Fruit fly (Drosophila melanogaster) whole organism, embryonic: ENCODE measurements around the gene Non3.

Experiments
- CG10209 ChIP-seq: fragments of 200-800 bp; sonication (Bioruptor generic); optimal IDR thresholded peaks from 3 replicates; lab custom pipeline; 2017; ENCODE audit warnings: missing biosample characterization, mild to moderate bottlenecking, missing genetic modification characterization, missing genetic modification reagents
- CG11247 ChIP-seq: fragments of 200-800 bp; sonication (Bioruptor generic); IDR thresholded peaks from 2 replicates; pipeline ENCODE4 v1.3.6; 2022; ENCODE audit warnings: missing biosample characterization, missing genetic modification characterization
- CG12104 ChIP-seq: fragments of 200-800 bp; sonication (Bioruptor generic); optimal IDR thresholded peaks from 3 replicates; lab custom pipeline; 2016; ENCODE audit warnings: missing biosample characterization, missing genetic modification characterization
- CG13424 ChIP-seq: fragments of 200-800 bp; sonication (Bioruptor generic); optimal IDR thresholded peaks from 2 replicates; lab custom pipeline; 2019; ENCODE audit warnings: missing biosample characterization, mild to moderate bottlenecking, missing genetic modification characterization, moderate library complexity
- CG13624 ChIP-seq: fragments of 200-800 bp; sonication (Bioruptor generic); optimal IDR thresholded peaks from 2 replicates; lab custom pipeline; 2016; ENCODE audit warnings: missing biosample characterization, missing genetic modification characterization
- CG1529 ChIP-seq: fragments of 200-800 bp; sonication (Bioruptor generic); optimal IDR thresholded peaks from 3 replicates; lab custom pipeline; 2018; ENCODE audit warnings: missing biosample characterization, missing genetic modification characterization
- CG18476 ChIP-seq: fragments of 200-800 bp; sonication (Bioruptor generic); optimal IDR thresholded peaks from 2 replicates; lab custom pipeline; 2016; ENCODE audit warnings: missing biosample characterization, mild to moderate bottlenecking, missing genetic modification characterization
- CG18764 ChIP-seq: fragments of 200-800 bp; sonication (Bioruptor generic); optimal IDR thresholded peaks from 3 replicates; lab custom pipeline; 2016; ENCODE audit warnings: missing biosample characterization, missing genetic modification characterization
- CG30431 ChIP-seq: fragments of 200-800 bp; sonication (Bioruptor generic); optimal IDR thresholded peaks from 2 replicates; lab custom pipeline; 2017; ENCODE audit warnings: missing biosample characterization, missing genetic modification characterization
- CG32767 ChIP-seq: fragments of 200-800 bp; sonication (Bioruptor generic); IDR thresholded peaks from 2 replicates; pipeline ENCODE4 v1.3.6; 2022; ENCODE audit warnings: missing biosample characterization, missing genetic modification characterization
- CG34376 ChIP-seq: fragments of 200-800 bp; sonication (Bioruptor generic); optimal IDR thresholded peaks from 2 replicates; lab custom pipeline; 2018; ENCODE audit warnings: missing biosample characterization, mild to moderate bottlenecking, missing genetic modification characterization
- CG3726 ChIP-seq: fragments of 200-800 bp; sonication (Bioruptor generic); IDR thresholded peaks from 3 replicates; pipeline ENCODE4, ENCODE4 v1.3.6; 2022; ENCODE audit warnings: missing biosample characterization, missing genetic modification characterization
- CG4730 ChIP-seq: fragments of 200-800 bp; sonication (Bioruptor generic); IDR thresholded peaks from 2 replicates; pipeline ENCODE4 v1.3.6; 2022; ENCODE audit warnings: missing biosample characterization, missing genetic modification characterization
- CG7786 ChIP-seq: fragments of 200-800 bp; sonication (Bioruptor generic); optimal IDR thresholded peaks from 2 replicates; lab custom pipeline; 2016; ENCODE audit warnings: missing biosample characterization, missing genetic modification characterization
- CG9215 ChIP-seq: fragments of 200-800 bp; sonication (Bioruptor generic); IDR thresholded peaks from 2 replicates; pipeline ENCODE4 v1.3.6; 2022; ENCODE audit warnings: missing biosample characterization, missing genetic modification characterization
- CG9817 ChIP-seq: fragments of 200-800 bp; sonication (Bioruptor generic); optimal IDR thresholded peaks from 2 replicates; lab custom pipeline; 2018; ENCODE audit warnings: missing biosample characterization, mild to moderate bottlenecking, missing genetic modification characterization, moderate library complexity
- Chrac-16 ChIP-seq: fragments of 200-800 bp; sonication (Bioruptor generic); optimal IDR thresholded peaks from 3 replicates; lab custom pipeline; 2016; ENCODE audit warnings: missing biosample characterization, missing genetic modification characterization
- Doc2 ChIP-seq: fragments of 200-800 bp; sonication (Bioruptor generic); IDR thresholded peaks from 2 replicates; pipeline ENCODE4 v1.3.6; 2022; ENCODE audit warnings: missing biosample characterization, missing genetic modification characterization
- Drgx ChIP-seq: fragments of 200-800 bp; sonication (Bioruptor generic); IDR thresholded peaks from 2 replicates; pipeline ENCODE4 v1.3.6; 2022; ENCODE audit warnings: missing biosample characterization, missing genetic modification characterization
- E2f1 ChIP-seq: fragments of 200-800 bp; sonication (Bioruptor generic); IDR thresholded peaks from 2 replicates; pipeline ENCODE4 v1.3.6; 2022; ENCODE audit warnings: missing biosample characterization, missing genetic modification characterization
- Gug ChIP-seq: fragments of 200-800 bp; sonication (Bioruptor generic); IDR thresholded peaks from 4 replicates; pipeline ENCODE4 v1.3.6; 2022; ENCODE audit warnings: missing biosample characterization, missing genetic modification characterization
- Hmx ChIP-seq: fragments of 200-800 bp; sonication (Bioruptor generic); optimal IDR thresholded peaks from 2 replicates; lab custom pipeline; 2016; ENCODE audit warnings: missing biosample characterization, missing genetic modification characterization
- MTF-1 ChIP-seq: fragments of 200-800 bp; sonication (Bioruptor generic); optimal IDR thresholded peaks from 2 replicates; lab custom pipeline; 2018; ENCODE audit warnings: missing biosample characterization, mild to moderate bottlenecking, missing genetic modification characterization, borderline replicate concordance
- Meics ChIP-seq: fragments of 200-800 bp; sonication (Bioruptor generic); optimal IDR thresholded peaks from 2 replicates; lab custom pipeline; 2017; ENCODE audit warnings: missing biosample characterization, mild to moderate bottlenecking, missing genetic modification characterization
- Myb ChIP-seq: fragments of 200-800 bp; sonication (Bioruptor generic); optimal IDR thresholded peaks from 2 replicates; lab custom pipeline; 2016; ENCODE audit warnings: missing biosample characterization, missing genetic modification characterization
- Oaz ChIP-seq: fragments of 200-800 bp; sonication (Bioruptor generic); IDR thresholded peaks from 2 replicates; pipeline ENCODE4 v1.3.6; 2022; ENCODE audit warnings: missing biosample characterization, missing genetic modification characterization
- Oli ChIP-seq: fragments of 200-800 bp; sonication (Bioruptor generic); optimal IDR thresholded peaks from 2 replicates; lab custom pipeline; 2018; ENCODE audit warnings: missing biosample characterization, mild to moderate bottlenecking, missing genetic modification characterization, moderate library complexity
- Side ChIP-seq: fragments of 200-800 bp; sonication (Bioruptor generic); optimal IDR thresholded peaks from 2 replicates; lab custom pipeline; 2016; ENCODE audit warnings: missing biosample characterization, missing genetic modification characterization
- Xbp1 ChIP-seq: fragments of 200-800 bp; sonication (Bioruptor generic); optimal IDR thresholded peaks from 3 replicates; lab custom pipeline; 2016; ENCODE audit warnings: missing biosample characterization, mild to moderate bottlenecking, missing genetic modification characterization
- abd-A ChIP-seq: fragments of 200-800 bp; sonication (Bioruptor generic); optimal IDR thresholded peaks from 3 replicates; lab custom pipeline; 2019; ENCODE audit warnings: missing biosample characterization, mild to moderate bottlenecking, missing genetic modification characterization, moderate library complexity
- bowl ChIP-seq: fragments of 200-800 bp; sonication (Bioruptor generic); IDR thresholded peaks from 2 replicates; pipeline ENCODE4 v1.3.6; 2022; ENCODE audit warnings: missing biosample characterization, missing genetic modification characterization
- dan ChIP-seq: fragments of 200-800 bp; sonication (Bioruptor generic); IDR thresholded peaks from 2 replicates; pipeline ENCODE4 v1.3.6; 2022; ENCODE audit warnings: missing biosample characterization, missing genetic modification characterization
- dmrt99B ChIP-seq: fragments of 200-800 bp; sonication (Bioruptor generic); optimal IDR thresholded peaks from 2 replicates; lab custom pipeline; 2018; ENCODE audit warnings: missing biosample characterization, mild to moderate bottlenecking, missing genetic modification characterization, moderate library complexity
- dpn ChIP-seq, 2 experiments: fragments of 200-800 bp; sonication (Bioruptor generic); optimal IDR thresholded peaks; 3 replicates each; lab custom pipeline; 2016; ENCODE audit warnings: missing biosample characterization in 2 of 2, missing genetic modification characterization in 2 of 2
- gce ChIP-seq: fragments of 200-800 bp; sonication (Bioruptor generic); IDR thresholded peaks from 3 replicates; pipeline ENCODE4 v1.3.6; 2022; ENCODE audit warnings: missing biosample characterization, missing genetic modification characterization
- nerfin-2 ChIP-seq: fragments of 200-800 bp; sonication (Bioruptor generic); IDR thresholded peaks from 2 replicates; pipeline ENCODE4 v1.3.6; 2022; ENCODE audit warnings: missing biosample characterization, missing genetic modification characterization; ENCODE audit not compliant: partially characterized antibody
- onecut ChIP-seq: fragments of 200-800 bp; sonication (Bioruptor generic); IDR thresholded peaks from 2 replicates; pipeline ENCODE4 v1.3.6; 2022; ENCODE audit warnings: missing biosample characterization, missing genetic modification characterization
- org-1 ChIP-seq: fragments of 200-800 bp; sonication (Bioruptor generic); optimal IDR thresholded peaks from 2 replicates; lab custom pipeline; 2017; ENCODE audit warnings: missing biosample characterization, missing genetic modification characterization
- prd ChIP-seq, 3 experiments: fragments of >200 bp in 2 of 3; fragments of 200-800 bp in 1 of 3; sonication (Bioruptor generic) in 1 of 3; optimal IDR thresholded peaks in 2 of 3; IDR thresholded peaks in 1 of 3; 2 replicates in 2 of 3; 3 replicates in 1 of 3; pipeline versions ENCODE4 v1.3.6 to Lab custom; 2017 to 2022; ENCODE audit warnings: missing biosample characterization in 1 of 3, missing genetic modification characterization in 1 of 3
- pros ChIP-seq: fragments of 200-800 bp; sonication (Bioruptor generic); optimal IDR thresholded peaks from 3 replicates; lab custom pipeline; 2019; ENCODE audit warnings: missing biosample characterization, mild to moderate bottlenecking, missing genetic modification characterization, moderate library complexity
- pzg ChIP-seq: fragments of 200-800 bp; sonication (Bioruptor generic); optimal IDR thresholded peaks from 3 replicates; lab custom pipeline; 2018; ENCODE audit warnings: missing biosample characterization, mild to moderate bottlenecking, missing genetic modification characterization, moderate library complexity
- sens ChIP-seq: fragments of 200-800 bp; sonication (Bioruptor generic); peaks from one replicate; lab custom pipeline; 2016; ENCODE audit warnings: missing biosample characterization, missing genetic modification characterization
- seq ChIP-seq: fragments of 200-800 bp; sonication (Bioruptor generic); IDR thresholded peaks from 2 replicates; pipeline ENCODE4 v1.3.6; 2022; ENCODE audit warnings: missing biosample characterization, missing genetic modification characterization
- sisA ChIP-seq: fragments of 200-800 bp; sonication (Bioruptor generic); IDR thresholded peaks from 2 replicates; pipeline ENCODE4 v1.3.6; 2022; ENCODE audit warnings: missing biosample characterization, missing genetic modification characterization
- so ChIP-seq: fragments of 200-800 bp; sonication (Bioruptor generic); IDR thresholded peaks from 3 replicates; pipeline ENCODE4 v1.3.6; 2022; ENCODE audit warnings: missing biosample characterization, missing genetic modification characterization
- stwl ChIP-seq: fragments of 200-800 bp; sonication (Bioruptor generic); optimal IDR thresholded peaks from 3 replicates; lab custom pipeline; 2018; ENCODE audit warnings: missing biosample characterization, mild to moderate bottlenecking, missing genetic modification characterization, moderate library complexity
- tin ChIP-seq: fragments of 200-800 bp; sonication (Bioruptor generic); optimal IDR thresholded peaks from 3 replicates; lab custom pipeline; 2016; ENCODE audit warnings: missing biosample characterization, missing genetic modification characterization
- toy ChIP-seq: fragments of 200-800 bp; sonication (Bioruptor generic); IDR thresholded peaks from 2 replicates; pipeline ENCODE4 v1.3.6; 2022; ENCODE audit warnings: missing biosample characterization, missing genetic modification characterization
- trh ChIP-seq: fragments of 200-800 bp; sonication (Bioruptor generic); optimal IDR thresholded peaks from 2 replicates; lab custom pipeline; 2016; ENCODE audit warnings: missing biosample characterization, missing genetic modification characterization
- vvl ChIP-seq: fragments of 200-800 bp; sonication (Bioruptor generic); IDR thresholded peaks from 2 replicates; pipeline ENCODE4 v1.3.6; 2022; ENCODE audit warnings: missing biosample characterization, missing genetic modification characterization
- zen ChIP-seq: fragments of 200-800 bp; sonication (Bioruptor generic); optimal IDR thresholded peaks from 3 replicates; lab custom pipeline; 2018; ENCODE audit warnings: missing biosample characterization, mild to moderate bottlenecking, missing genetic modification characterization, moderate library complexity

Non3 gene

DNA sequence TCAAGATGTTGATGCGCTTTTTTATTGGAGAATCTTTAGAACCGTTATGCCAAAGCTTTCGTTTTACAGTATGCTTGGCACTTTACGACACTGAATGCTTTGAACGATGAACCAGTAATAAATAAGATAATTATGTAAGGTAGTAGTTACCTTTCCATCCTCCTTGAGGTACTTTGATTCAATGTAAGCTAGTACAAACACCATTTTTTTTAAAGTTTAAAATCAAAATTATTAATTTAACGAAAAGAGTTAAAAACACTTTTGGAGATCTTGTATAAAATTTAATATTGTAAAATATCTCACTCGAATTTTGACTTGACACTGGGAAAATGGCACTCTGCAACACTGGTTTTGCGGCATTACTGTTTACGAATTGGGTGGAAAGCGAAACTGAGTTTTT lies 38.1 kb upstream of the Non3 start, which contains the start of the genes Arp5 and CG7208 (continued):
- TF ChIP-seq bowl (no peak), CG34376 (GFP tag; lab: Kevin White, UChicago) (peak; percentile 72), Drgx (GFP tag; lab: Robert Waterston, UW) (0 out of 2 replicates have a peak, but pooled peaks have one; percentile 49), org-1 (GFP tag; lab: Kevin White, UChicago) (no peak), CG10209 (GFP tag; lab: Kevin White, UChicago) (peak; percentile 68), stwl (tag; lab: Kevin White, UChicago) (peak; percentile 95), abd-A (tag; lab: Kevin White, UChicago) (no peak), sens (peak; percentile 95), Gug (peak; percentile 50; the same call in 2 of the 4 replicates), MTF-1 (GFP tag; lab: Kevin White, UChicago) (no peak), toy (no peak), CG12104 (GFP tag; lab: Kevin White, UChicago) (peak; percentile 61), trh (peak; percentile 23), CG9215 (GFP tag; lab: Robert Waterston, UW) (peak; percentile 69), dan (no peak), Chrac-16 (GFP tag; lab: Kevin White, UChicago) (peak; percentile 78), vvl (peak; percentile 57), CG13624 (GFP tag; lab: Kevin White, UChicago) (peak; percentile 70), Myb (GFP tag; lab: Kevin White, UChicago) (peak; percentile 86), CG11247 (peak; percentile 39; the same call in 1 of the 2 replicates), Doc2 (no peak), onecut (GFP tag; lab: Robert Waterston, UW) (no peak), Hmx (GFP tag; lab: Kevin White, UChicago) (no peak), pzg (peak; percentile 51), Side (peak; percentile 38), CG4730 (GFP tag; lab: Robert Waterston, UW) (no peak), CG18764 (peak; percentile 52), dmrt99B (no peak), seq (GFP tag; lab: Robert Waterston, UW) (no peak; the same call in 1 of the 2 replicates), tin (peak; percentile 71), so (no peak), sisA (GFP tag; lab: Robert Waterston, UW) (peak; percentile 62), CG30431 (GFP tag; lab: Kevin White, UChicago) (peak; percentile 5), Xbp1 (GFP tag; lab: Kevin White, UChicago) (peak; percentile 78), CG18476 (GFP tag; lab: Kevin White, UChicago) (peak; percentile 63), dpn (GFP tag; optimal IDR thresholded peaks at IDR 0.05; lab: Kevin White, UChicago) (peak; percentile 72 to 85), prd (optimal IDR thresholded peaks at IDR 0.05; lab: Kevin White, UChicago) (no peak), prd (GFP tag; IDR thresholded peaks at IDR 0.05; lab: Robert Waterston, UW) (peak; percentile 66), Oli (no peak), E2f1 (GFP tag; lab: Robert Waterston, UW) (0 out of 2 replicates have a peak, but pooled peaks have one; percentile 30), CG7786 (peak; percentile 58), CG13424 (tag; lab: Kevin White, UChicago) (peak; percentile 69), Oaz (no peak), zen (tag; lab: Kevin White, UChicago) (peak; percentile 57), CG32767 (GFP tag; lab: Robert Waterston, UW) (0 out of 2 replicates have a peak, but pooled peaks have one; percentile 21), gce (GFP tag; lab: Robert Waterston, UW) (no peak), CG9817 (peak; percentile 63), nerfin-2 (GFP tag; lab: Robert Waterston, UW) (no peak), pros (GFP tag; lab: Kevin White, UChicago) (no peak), CG1529 (GFP tag; lab: Kevin White, UChicago) (peak; percentile 47), Meics (GFP tag; lab: Kevin White, UChicago) (peak; percentile 85), CG3726 (no peak)
